Worm (Caenorhabditis elegans) whole organism, L3 larva: ENCODE data around the gene F23D12.3.

Source experiments
- R02D3.7 ChIP-seq: fragments of 150-350 bp; optimal IDR thresholded peaks from 2 replicates; lab custom pipeline; 2014; ENCODE audit warnings: missing biosample characterization, missing genetic modification characterization
- aly-2 ChIP-seq: fragments of 150-350 bp; optimal IDR thresholded peaks from 2 replicates; lab custom pipeline; 2014; ENCODE audit warnings: missing biosample characterization, missing genetic modification characterization
- fos-1 ChIP-seq: fragments of 150-350 bp; optimal IDR thresholded peaks from 2 replicates; lab custom pipeline; 2014; ENCODE audit warnings: missing biosample characterization, missing genetic modification characterization
- nhr-25 ChIP-seq: sonication (generic microtip); optimal IDR thresholded peaks from 2 replicates; lab custom pipeline; 2017; ENCODE audit warnings: missing biosample characterization, missing genetic modification characterization
- zag-1 ChIP-seq: fragments of 150-350 bp; optimal IDR thresholded peaks from 2 replicates; lab custom pipeline; 2014; ENCODE audit warnings: missing biosample characterization, missing genetic modification characterization

DNA sequence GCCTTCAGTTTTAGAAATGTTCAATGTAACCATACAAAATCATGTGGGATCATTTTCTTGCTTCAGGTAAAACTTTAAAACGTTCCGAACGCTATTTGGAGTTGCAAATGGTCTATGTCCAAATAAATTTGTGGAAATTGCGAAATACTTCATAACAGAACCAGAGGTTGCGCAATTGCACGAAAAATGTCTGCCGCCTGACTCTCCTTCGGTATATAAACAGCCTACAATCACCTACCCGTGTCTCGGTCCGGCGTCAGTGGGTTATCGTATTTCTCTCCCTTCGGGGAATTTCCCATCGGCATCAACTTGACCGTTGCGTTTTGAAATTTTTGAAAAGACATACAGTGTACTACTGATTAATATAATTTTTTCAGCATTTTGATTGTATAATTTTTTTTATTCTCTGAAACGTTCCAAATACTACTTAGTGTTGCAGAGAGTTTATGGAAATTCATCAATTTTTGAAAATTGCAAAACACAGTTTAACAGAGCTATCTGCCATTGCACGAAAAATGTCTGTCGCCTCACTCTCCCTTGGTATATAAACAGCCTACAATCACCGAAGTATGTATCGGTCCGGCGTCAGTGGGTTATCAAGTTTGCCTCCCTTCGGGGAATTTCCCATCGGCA is 34.3 kb downstream of the F23D12.3 start:
- TF ChIP-seq aly-2 (tag; lab: Kevin White, UChicago) (no peak), R02D3.7 (no peak), fos-1 (no peak), nhr-25 (tag; lab: Kevin White, UChicago) (peak; percentile 22), zag-1 (tag; lab: Kevin White, UChicago) (no peak)
